Worm (Caenorhabditis elegans) whole organism, L2 larva: ENCODE data around the gene C06C6.8.
"Not testable (repeated sequence)": the region's sequence is repeated elsewhere in the genome, so short reads cannot be mapped to it uniquely, and the experiment has no call there.

Experiments used
- C34F6.9 ChIP-seq: fragments of 150-350 bp; optimal IDR thresholded peaks from 2 replicates; lab custom pipeline; 2014; ENCODE audit warnings: missing biosample characterization, missing genetic modification characterization
- F13H6.1 ChIP-seq: sonication (generic microtip); optimal IDR thresholded peaks from 2 replicates; lab custom pipeline; 2016; ENCODE audit warnings: missing genetic modification characterization, missing compliant biosample characterization
- R02D3.7 ChIP-seq: fragments of 150-350 bp; optimal IDR thresholded peaks from 2 replicates; lab custom pipeline; 2014; ENCODE audit warnings: missing biosample characterization, missing genetic modification characterization
- Y55F3AM.14 ChIP-seq: fragments of 200-800 bp; sonication (Bioruptor generic); optimal IDR thresholded peaks from 2 replicates; lab custom pipeline; 2018; ENCODE audit warnings: mild to moderate bottlenecking, missing genetic modification characterization, missing compliant biosample characterization
- ama-1 ChIP-seq: fragments of 150-350 bp; optimal IDR thresholded peaks from 2 replicates; lab custom pipeline; 2018; ENCODE audit warnings: inconsistent platforms
- blmp-1 ChIP-seq: sonication (generic microtip); optimal IDR thresholded peaks from 2 replicates; lab custom pipeline; 2017; ENCODE audit warnings: missing genetic modification characterization, mild to moderate bottlenecking, missing compliant biosample characterization, antibody characterized with exemption, moderate library complexity; ENCODE audit not compliant: insufficient read depth
- ceh-16 ChIP-seq: fragments of 150-350 bp; optimal IDR thresholded peaks from 2 replicates; lab custom pipeline; 2014; ENCODE audit warnings: missing biosample characterization, missing genetic modification characterization
- ceh-82 ChIP-seq: fragments of 150-350 bp; optimal IDR thresholded peaks from 2 replicates; lab custom pipeline; 2014; ENCODE audit warnings: missing biosample characterization, missing genetic modification characterization
- crh-2 ChIP-seq: sonication (generic microtip); optimal IDR thresholded peaks from 2 replicates; lab custom pipeline; 2017; ENCODE audit warnings: missing biosample characterization, missing genetic modification characterization
- dmd-4 ChIP-seq: sonication (generic microtip); optimal IDR thresholded peaks from 2 replicates; lab custom pipeline; 2017; ENCODE audit warnings: missing biosample characterization, missing genetic modification characterization
- egl-27 ChIP-seq: sonication (generic microtip); optimal IDR thresholded peaks from 3 replicates; lab custom pipeline; 2017; ENCODE audit warnings: missing biosample characterization, missing genetic modification reagents, missing genetic modification characterization
- elt-1 ChIP-seq: fragments of 150-350 bp; optimal IDR thresholded peaks from 2 replicates; lab custom pipeline; 2014; ENCODE audit warnings: missing biosample characterization, missing genetic modification characterization
- elt-3 ChIP-seq: sonication (generic microtip); optimal IDR thresholded peaks from 2 replicates; lab custom pipeline; 2017; ENCODE audit warnings: missing biosample characterization, missing genetic modification characterization
- fos-1 ChIP-seq: fragments of 150-350 bp; optimal IDR thresholded peaks from 2 replicates; lab custom pipeline; 2014; ENCODE audit warnings: missing biosample characterization, missing genetic modification characterization
- gmeb-1 ChIP-seq: fragments of 150-350 bp; optimal IDR thresholded peaks from 2 replicates; lab custom pipeline; 2014; ENCODE audit warnings: missing biosample characterization, missing genetic modification characterization
- lin-11 ChIP-seq: fragments of 150-350 bp; sonication (generic microtip); optimal IDR thresholded peaks from 2 replicates; lab custom pipeline; 2014; ENCODE audit warnings: missing biosample characterization, missing genetic modification characterization, inconsistent platforms, mixed read lengths
- lin-13 ChIP-seq: fragments of 150-350 bp; optimal IDR thresholded peaks from 2 replicates; lab custom pipeline; 2014; ENCODE audit warnings: missing biosample characterization, missing genetic modification reagents, missing genetic modification characterization
- lsy-2 ChIP-seq, 2 experiments: fragments of 150-350 bp in 1 of 2; sonication (generic microtip) in 1 of 2; optimal IDR thresholded peaks; 2 replicates each; lab custom pipeline; 2014 to 2017; ENCODE audit warnings: missing biosample characterization in 2 of 2, missing genetic modification characterization in 2 of 2
- nhr-10 ChIP-seq: sonication (generic microtip); optimal IDR thresholded peaks from 2 replicates; lab custom pipeline; 2017; ENCODE audit warnings: missing biosample characterization, missing genetic modification characterization
- nhr-11 ChIP-seq: fragments of 150-350 bp; optimal IDR thresholded peaks from 2 replicates; lab custom pipeline; 2014; ENCODE audit warnings: missing biosample characterization, missing genetic modification characterization
- nhr-129 ChIP-seq: fragments of 150-350 bp; optimal IDR thresholded peaks from 2 replicates; lab custom pipeline; 2014; ENCODE audit warnings: missing biosample characterization, missing genetic modification characterization
- nhr-21 ChIP-seq: fragments of 150-350 bp; optimal IDR thresholded peaks from 2 replicates; lab custom pipeline; 2014; ENCODE audit warnings: missing biosample characterization, missing genetic modification characterization
- nhr-237 ChIP-seq: fragments of 150-350 bp; optimal IDR thresholded peaks from 2 replicates; lab custom pipeline; 2014; ENCODE audit warnings: missing biosample characterization, missing genetic modification characterization
- nhr-25 ChIP-seq: fragments of 150-350 bp; sonication (generic microtip); optimal IDR thresholded peaks from 3 replicates; lab custom pipeline; 2014; ENCODE audit warnings: missing biosample characterization, missing genetic modification characterization
- nhr-6 ChIP-seq: fragments of 150-350 bp; optimal IDR thresholded peaks from 2 replicates; lab custom pipeline; 2014; ENCODE audit warnings: missing biosample characterization, missing genetic modification characterization
- nhr-77 ChIP-seq: fragments of 150-350 bp; optimal IDR thresholded peaks from 2 replicates; lab custom pipeline; 2014; ENCODE audit warnings: missing biosample characterization, missing genetic modification characterization
- sma-3 ChIP-seq: sonication (generic microtip); optimal IDR thresholded peaks from 2 replicates; lab custom pipeline; 2016; ENCODE audit warnings: missing genetic modification reagents, missing genetic modification characterization, missing compliant biosample characterization
- sma-9 ChIP-seq, 2 experiments: fragments of 150-350 bp in 1 of 2; sonication (generic microtip) in 1 of 2; optimal IDR thresholded peaks; 2 replicates each; lab custom pipeline; 2014 to 2016; ENCODE audit warnings: missing genetic modification characterization in 2 of 2, mild to moderate bottlenecking in 1 of 2, missing biosample characterization in 1 of 2, missing compliant biosample characterization in 1 of 2, missing genetic modification reagents in 1 of 2, moderate library complexity in 1 of 2
- snpc-4 ChIP-seq: fragments of 150-350 bp; optimal IDR thresholded peaks from 2 replicates; lab custom pipeline; 2014; ENCODE audit warnings: missing biosample characterization, missing genetic modification characterization
- unc-39 ChIP-seq: fragments of 150-350 bp; optimal IDR thresholded peaks from 2 replicates; lab custom pipeline; 2014; ENCODE audit warnings: missing biosample characterization, missing genetic modification characterization
- unc-62 ChIP-seq: fragments of 150-350 bp; optimal IDR thresholded peaks from 2 replicates; lab custom pipeline; 2014; ENCODE audit warnings: missing biosample characterization, missing genetic modification reagents, missing genetic modification characterization
- ztf-11 ChIP-seq: sonication (generic microtip); optimal IDR thresholded peaks from 2 replicates; lab custom pipeline; 2017; ENCODE audit warnings: missing biosample characterization, missing genetic modification characterization
- ztf-4 ChIP-seq: fragments of 150-350 bp; optimal IDR thresholded peaks from 2 replicates; lab custom pipeline; 2014; ENCODE audit warnings: missing biosample characterization, missing genetic modification characterization

Gene C06C6.8

DNA sequence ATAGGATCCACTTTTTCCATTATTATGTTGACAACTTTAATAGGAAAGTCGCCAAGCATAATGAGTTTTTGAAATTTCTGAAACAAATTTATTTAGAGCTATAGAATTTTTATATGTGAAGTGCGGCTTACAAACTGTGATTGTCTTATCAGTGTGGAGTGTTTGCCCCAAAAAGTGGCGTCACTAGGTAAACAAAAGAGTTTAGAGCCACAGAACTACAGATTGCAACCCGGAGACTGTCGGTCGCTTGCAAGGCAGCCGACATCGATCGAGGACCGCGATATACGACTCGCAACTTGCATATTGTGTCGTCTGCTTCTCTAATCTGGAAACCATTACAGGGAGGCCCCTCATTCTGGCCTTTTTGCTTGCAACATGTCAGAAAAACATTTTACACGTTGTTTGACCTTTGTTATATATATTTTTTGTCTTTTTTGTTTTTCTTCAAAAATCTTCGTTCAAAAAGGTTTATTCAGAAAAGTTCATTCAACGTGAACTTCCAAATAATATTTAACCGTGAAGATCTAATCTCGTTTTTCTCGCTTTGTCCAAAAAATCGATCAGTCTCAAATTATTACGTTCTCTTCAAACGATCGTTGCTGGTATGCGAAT is 14.1 kb upstream of the C06C6.8 start, which contains the start of the genes fbxa-99 and F36G9.13:
Gene fbxa-99 (minus strand): TSS at position 122 of the 612 bp plus-strand sequence.
Gene F36G9.13 (plus strand): TSS at position 562 of the 612 bp plus-strand sequence.
- TF ChIP-seq F13H6.1 (tag; lab: Kevin White, UChicago) (no peak), nhr-129 (no peak), snpc-4 (tag; lab: Kevin White, UChicago) (peak; percentile 56), Y55F3AM.14 (GFP tag; lab: Kevin White, UChicago) (no peak), lin-13 (GFP tag; lab: Kevin White, UChicago) (no peak), fos-1 (peak; percentile 36)

DNA sequence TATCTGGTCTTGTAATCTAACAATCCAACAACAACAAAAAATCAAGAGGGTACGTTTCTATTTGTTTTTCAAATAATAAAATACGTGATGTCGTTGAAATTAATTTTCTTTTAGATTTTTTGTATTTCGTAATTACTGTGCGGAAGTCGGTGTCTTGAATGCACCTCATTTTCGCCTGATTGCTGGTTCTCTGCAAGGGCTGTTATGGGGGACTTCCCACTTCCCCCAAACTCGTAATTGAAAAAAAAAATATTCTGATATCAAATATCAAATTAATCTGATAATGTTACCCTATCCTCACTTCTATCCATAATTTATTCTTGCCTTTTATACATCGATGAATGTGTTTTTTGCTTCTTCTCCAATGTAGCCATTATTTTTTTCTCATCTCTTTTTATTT is 8.9 kb upstream of the C06C6.8 start, which contains the start of gene F36G9.15:
Gene F36G9.15 (minus strand): TSS at position 101 of the 400 bp plus-strand sequence.
- TF ChIP-seq nhr-129 (no peak), R02D3.7 (tag; lab: Kevin White, UChicago) (no peak), egl-27 (tag; lab: Kevin White, UChicago) (no peak), ceh-16 (no peak), nhr-10 (tag; lab: Kevin White, UChicago) (no peak), lsy-2 (tag; optimal IDR thresholded peaks at IDR 0.05; lab: Kevin White, UChicago) (no peak), ama-1 (lab: Kevin White, UChicago) (no peak), unc-62 (GFP tag; lab: Kevin White, UChicago) (no peak), nhr-25 (tag; lab: Kevin White, UChicago) (no peak), F13H6.1 (tag; lab: Kevin White, UChicago) (no peak), dmd-4 (tag; lab: Kevin White, UChicago) (no peak)

DNA sequence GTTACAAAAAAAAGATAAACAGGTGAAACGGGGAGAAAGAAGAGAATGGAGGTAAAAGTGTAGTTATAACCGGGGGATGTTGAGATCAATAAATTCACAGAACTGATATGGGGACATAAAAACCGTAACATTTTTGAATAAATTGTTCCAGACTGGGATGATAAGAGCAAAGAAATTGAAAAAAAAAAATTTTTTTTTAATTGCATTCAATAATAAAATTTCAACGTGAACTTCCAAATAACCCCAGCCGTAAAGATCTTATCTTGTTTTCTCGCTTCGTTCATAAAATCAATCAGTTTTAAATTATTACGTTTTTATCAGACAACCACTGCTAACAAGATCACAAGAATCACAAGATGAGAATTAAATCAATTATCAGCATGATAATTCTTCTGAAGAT is 5.1 kb upstream of the C06C6.8 start, which contains the start of gene C06C6.7:
Gene C06C6.7 (plus strand): TSS at position 301 of the 400 bp plus-strand sequence.
- TF ChIP-seq elt-1, nhr-25, dmd-4 (tag; lab: Kevin White, UChicago): not testable (repeated sequence)

DNA sequence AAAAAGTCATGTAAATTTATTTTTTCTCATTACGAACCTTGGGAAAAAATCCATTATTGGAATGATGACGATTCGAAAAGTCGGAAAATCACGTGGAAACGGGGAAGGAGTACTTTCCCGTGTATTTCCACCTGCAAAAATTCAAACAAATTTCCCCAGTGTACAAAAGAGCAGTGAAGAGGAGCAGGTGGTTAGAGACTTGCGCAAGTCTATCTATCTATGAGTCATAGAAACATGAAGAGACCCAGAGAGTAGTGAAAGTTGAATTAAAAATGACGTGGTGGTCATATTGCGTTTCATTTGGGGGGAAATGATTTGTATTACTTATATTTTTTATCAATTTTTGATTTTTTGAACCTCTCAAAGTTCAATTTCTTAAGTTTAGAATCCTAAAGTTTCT is 3.5 kb downstream of the C06C6.8 start, which contains the start of gene nhr-50:
Gene nhr-50 (minus strand): TSS at position 199 of the 400 bp plus-strand sequence.
- TF ChIP-seq dmd-4 (tag; lab: Kevin White, UChicago) (no peak), F13H6.1 (tag; lab: Kevin White, UChicago) (peak; percentile 53), fos-1 (peak; percentile 99), crh-2 (tag; lab: Kevin White, UChicago) (peak; percentile 83), nhr-237 (tag; lab: Kevin White, UChicago) (no peak), gmeb-1 (tag; lab: Kevin White, UChicago) (peak; percentile 8), nhr-6 (tag; lab: Kevin White, UChicago) (no peak), nhr-21 (tag; lab: Kevin White, UChicago) (peak; percentile 45), sma-9 (GFP tag; optimal IDR thresholded peaks at IDR 0.05; lab: Kevin White, UChicago) (peak; percentile 91), sma-9 (tag; optimal IDR thresholded peaks at IDR 0.05; lab: Kevin White, UChicago) (no peak), nhr-129 (peak; percentile 54), egl-27 (tag; lab: Kevin White, UChicago) (peak; percentile 57), sma-3 (peak; percentile 69), ztf-4 (tag; lab: Kevin White, UChicago) (peak; percentile 8), C34F6.9 (tag; lab: Kevin White, UChicago) (peak; percentile 45), blmp-1 (tag; lab: Kevin White, UChicago) (peak; percentile 97), nhr-10 (tag; lab: Kevin White, UChicago) (no peak)
- TF ChIP-seq, all 48 proteins: peak for 12

DNA sequence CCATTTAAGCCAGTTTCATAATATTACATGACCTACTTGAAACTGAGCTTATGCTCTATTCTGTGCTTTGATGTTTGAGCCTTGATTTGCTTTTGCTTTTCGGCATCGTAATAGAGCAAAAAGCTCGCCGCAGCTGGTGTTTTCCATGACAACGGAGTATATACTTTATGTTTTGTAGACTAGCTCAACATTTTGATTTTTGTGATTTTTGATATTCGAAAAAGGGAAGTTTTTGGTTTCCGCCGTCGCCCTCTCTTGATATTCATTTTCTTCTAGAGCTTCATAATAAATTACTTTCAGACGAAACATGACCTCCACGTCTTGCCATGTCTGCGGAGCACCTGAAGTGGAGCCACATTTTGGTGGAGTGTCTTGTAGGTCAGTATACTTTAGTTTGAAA is 5.4 kb downstream of the C06C6.8 start, which contains the start of gene nhr-63:
Gene nhr-63 (plus strand): TSS at position 301 of the 400 bp plus-strand sequence.
- TF ChIP-seq sma-9 (GFP tag; optimal IDR thresholded peaks at IDR 0.05; lab: Kevin White, UChicago) (no peak), sma-9 (tag; optimal IDR thresholded peaks at IDR 0.05; lab: Kevin White, UChicago) (no peak), nhr-6 (tag; lab: Kevin White, UChicago) (no peak), nhr-77 (tag; lab: Kevin White, UChicago) (no peak), ztf-4 (tag; lab: Kevin White, UChicago) (no peak), unc-39 (tag; lab: Kevin White, UChicago) (no peak), lin-11 (tag; lab: Kevin White, UChicago) (no peak), sma-3 (no peak), nhr-11 (no peak), nhr-129 (no peak), nhr-21 (tag; lab: Kevin White, UChicago) (no peak), ztf-11 (tag; lab: Kevin White, UChicago) (no peak), elt-3 (tag; lab: Kevin White, UChicago) (no peak), ceh-82 (tag; lab: Kevin White, UChicago) (no peak)
